Fruit fly (Drosophila melanogaster) whole organism, prepupa: ENCODE measurements around the gene CG42246.

Experiments used
- CG10669 ChIP-seq: fragments of 200-800 bp; sonication (Bioruptor generic); optimal IDR thresholded peaks from 3 replicates; lab custom pipeline; 2018; ENCODE audit warnings: missing biosample characterization, mild to moderate bottlenecking, missing genetic modification characterization, moderate library complexity
- CG11294 ChIP-seq: fragments of 200-800 bp; sonication (Bioruptor generic); IDR thresholded peaks from 2 replicates; pipeline ENCODE4 v1.3.6; 2022; ENCODE audit warnings: missing biosample characterization, missing genetic modification characterization
- CG11762 ChIP-seq: fragments of 200-800 bp; sonication (Bioruptor generic); optimal IDR thresholded peaks from 3 replicates; lab custom pipeline; 2016; ENCODE audit warnings: missing biosample characterization, missing genetic modification characterization; ENCODE audit not compliant: insufficient read depth
- CG11902 ChIP-seq: fragments of 200-800 bp; sonication (Bioruptor generic); optimal IDR thresholded peaks from 3 replicates; lab custom pipeline; 2016; ENCODE audit warnings: missing biosample characterization, missing genetic modification characterization
- CG1621 ChIP-seq: fragments of 200-800 bp; sonication (Bioruptor generic); optimal IDR thresholded peaks from 3 replicates; lab custom pipeline; 2018; ENCODE audit warnings: missing biosample characterization, mild to moderate bottlenecking, missing genetic modification characterization
- CG16779 ChIP-seq: fragments of 200-800 bp; sonication (Bioruptor generic); optimal IDR thresholded peaks from 3 replicates; lab custom pipeline; 2017; ENCODE audit warnings: missing biosample characterization, mild to moderate bottlenecking, missing genetic modification characterization
- CG3032 ChIP-seq: fragments of 200-800 bp; optimal IDR thresholded peaks from 2 replicates; lab custom pipeline; 2019; ENCODE audit warnings: missing biosample characterization, mild to moderate bottlenecking, missing genetic modification characterization, moderate library complexity
- CG31627 ChIP-seq: fragments of 200-800 bp; sonication (Bioruptor generic); optimal IDR thresholded peaks from 3 replicates; lab custom pipeline; 2016; ENCODE audit warnings: missing biosample characterization, missing genetic modification characterization
- CG3919 ChIP-seq: fragments of 200-800 bp; sonication (Bioruptor generic); optimal IDR thresholded peaks from 3 replicates; lab custom pipeline; 2016; ENCODE audit warnings: missing biosample characterization, missing genetic modification characterization
- CG4318 ChIP-seq: fragments of 200-800 bp; sonication (Bioruptor generic); optimal IDR thresholded peaks from 3 replicates; lab custom pipeline; 2017; ENCODE audit warnings: missing biosample characterization, mild to moderate bottlenecking, missing genetic modification characterization
- CG6163 ChIP-seq: fragments of 200-800 bp; sonication (Bioruptor generic); IDR thresholded peaks from 3 replicates; pipeline ENCODE4 v1.3.6; 2022; ENCODE audit warnings: missing biosample characterization, missing genetic modification characterization
- CG6276 ChIP-seq: fragments of 200-800 bp; sonication (Bioruptor generic); optimal IDR thresholded peaks from 2 replicates; lab custom pipeline; 2017; ENCODE audit warnings: missing biosample characterization, mild to moderate bottlenecking, missing genetic modification characterization
- CG6792 ChIP-seq: fragments of 200-800 bp; sonication (Bioruptor generic); optimal IDR thresholded peaks from 3 replicates; lab custom pipeline; 2016; ENCODE audit warnings: missing biosample characterization, missing genetic modification characterization
- CG6808 ChIP-seq: fragments of 200-800 bp; sonication (Bioruptor generic); optimal IDR thresholded peaks from 3 replicates; lab custom pipeline; 2017; ENCODE audit warnings: missing biosample characterization, missing genetic modification characterization, mild to moderate bottlenecking, moderate library complexity, missing genetic modification reagents
- CG8119 ChIP-seq: fragments of 200-800 bp; sonication (Bioruptor generic); IDR thresholded peaks from 3 replicates; pipeline ENCODE4 v1.3.6; 2022; ENCODE audit warnings: missing biosample characterization, missing genetic modification characterization
- CG8319 ChIP-seq: fragments of 200-800 bp; sonication (Bioruptor generic); optimal IDR thresholded peaks from 3 replicates; lab custom pipeline; 2016; ENCODE audit warnings: missing biosample characterization, missing genetic modification characterization
- CG8632 ChIP-seq: fragments of 200-800 bp; sonication (Bioruptor generic); optimal IDR thresholded peaks from 3 replicates; lab custom pipeline; 2016; ENCODE audit warnings: missing biosample characterization, missing genetic modification characterization
- CG9139 ChIP-seq: fragments of 200-800 bp; sonication (Bioruptor generic); optimal IDR thresholded peaks from 3 replicates; lab custom pipeline; 2017; ENCODE audit warnings: missing biosample characterization, mild to moderate bottlenecking, missing genetic modification characterization
- Eip75B ChIP-seq: fragments of 200-800 bp; sonication (Bioruptor generic); optimal IDR thresholded peaks from 3 replicates; lab custom pipeline; 2016; ENCODE audit warnings: missing biosample characterization, missing genetic modification characterization
- Eip78C ChIP-seq: fragments of 200-800 bp; sonication (Bioruptor generic); peaks from one replicate; lab custom pipeline; 2016; ENCODE audit warnings: missing biosample characterization, missing genetic modification characterization
- Ets21C ChIP-seq: fragments of 200-800 bp; sonication (Bioruptor generic); optimal IDR thresholded peaks from 3 replicates; lab custom pipeline; 2016; ENCODE audit warnings: missing biosample characterization, missing genetic modification characterization
- Ets96B ChIP-seq: fragments of 200-800 bp; optimal IDR thresholded peaks from 2 replicates; lab custom pipeline; 2019; ENCODE audit warnings: missing biosample characterization, mild to moderate bottlenecking, missing genetic modification characterization, moderate library complexity
- Gug ChIP-seq: fragments of 200-800 bp; sonication (Bioruptor generic); IDR thresholded peaks from 2 replicates; pipeline ENCODE4 v1.3.6; 2022; ENCODE audit warnings: missing biosample characterization, missing genetic modification characterization
- Hr38 ChIP-seq: sonication (Bioruptor generic); optimal IDR thresholded peaks from 2 replicates; lab custom pipeline; 2016; ENCODE audit warnings: missing biosample characterization, missing genetic modification characterization
- Hr39 ChIP-seq: fragments of 200-800 bp; sonication (Bioruptor generic); optimal IDR thresholded peaks from 2 replicates; lab custom pipeline; 2016; ENCODE audit warnings: missing biosample characterization, missing genetic modification characterization
- Hr4 ChIP-seq: fragments of 200-800 bp; sonication (Bioruptor generic); optimal IDR thresholded peaks from 3 replicates; lab custom pipeline; 2016; ENCODE audit warnings: missing biosample characterization, missing genetic modification characterization
- Lpt ChIP-seq: fragments of 200-800 bp; sonication (Bioruptor generic); optimal IDR thresholded peaks from 3 replicates; lab custom pipeline; 2016; ENCODE audit warnings: missing biosample characterization, missing genetic modification characterization
- Met ChIP-seq: fragments of 200-800 bp; sonication (Bioruptor generic); optimal IDR thresholded peaks from 3 replicates; lab custom pipeline; 2016; ENCODE audit warnings: missing biosample characterization, missing genetic modification characterization
- OdsH ChIP-seq: fragments of 200-800 bp; sonication (Bioruptor generic); optimal IDR thresholded peaks from 3 replicates; lab custom pipeline; 2016; ENCODE audit warnings: missing biosample characterization, missing genetic modification characterization
- Smox ChIP-seq: fragments of 200-800 bp; sonication (Bioruptor generic); optimal IDR thresholded peaks from 3 replicates; lab custom pipeline; 2016; ENCODE audit warnings: missing biosample characterization, missing genetic modification characterization
- Sox102F ChIP-seq: fragments of 200-800 bp; sonication (Bioruptor generic); optimal IDR thresholded peaks from 2 replicates; lab custom pipeline; 2016; ENCODE audit warnings: missing biosample characterization, mild to moderate bottlenecking, missing genetic modification characterization
- Sox14 ChIP-seq: fragments of 200-800 bp; sonication (Bioruptor generic); optimal IDR thresholded peaks from 3 replicates; lab custom pipeline; 2016; ENCODE audit warnings: missing biosample characterization, missing genetic modification characterization
- Sox15 ChIP-seq: fragments of 200-800 bp; sonication (Bioruptor generic); optimal IDR thresholded peaks from 3 replicates; lab custom pipeline; 2016; ENCODE audit warnings: missing biosample characterization, missing genetic modification characterization
- cyc ChIP-seq: fragments of 200-800 bp; sonication (Bioruptor generic); optimal IDR thresholded peaks from 3 replicates; lab custom pipeline; 2016; ENCODE audit warnings: missing biosample characterization, missing genetic modification characterization
- dac ChIP-seq: fragments of 200-800 bp; sonication (Bioruptor generic); optimal IDR thresholded peaks from 2 replicates; lab custom pipeline; 2017; ENCODE audit warnings: missing biosample characterization, mild to moderate bottlenecking, missing genetic modification characterization
- dsx ChIP-seq: fragments of 200-800 bp; optimal IDR thresholded peaks from 3 replicates; lab custom pipeline; 2019; ENCODE audit warnings: missing biosample characterization, mild to moderate bottlenecking, missing genetic modification characterization, moderate library complexity; ENCODE audit not compliant: poor library complexity, severe bottlenecking
- eg ChIP-seq: fragments of 200-800 bp; sonication (Bioruptor generic); IDR thresholded peaks from 3 replicates; pipeline ENCODE4 v1.3.6; 2022; ENCODE audit warnings: missing biosample characterization, missing genetic modification characterization
- esn ChIP-seq: fragments of 200-800 bp; sonication (Bioruptor generic); optimal IDR thresholded peaks from 2 replicates; lab custom pipeline; 2016; ENCODE audit warnings: missing biosample characterization, mild to moderate bottlenecking, missing genetic modification characterization, moderate library complexity
- fd59A ChIP-seq: fragments of 200-800 bp; sonication (Bioruptor generic); optimal IDR thresholded peaks from 2 replicates; lab custom pipeline; 2017; ENCODE audit warnings: missing biosample characterization, mild to moderate bottlenecking, missing genetic modification characterization, missing genetic modification reagents
- fd85E ChIP-seq: fragments of 200-800 bp; sonication (Bioruptor generic); optimal IDR thresholded peaks from 3 replicates; lab custom pipeline; 2016; ENCODE audit warnings: missing biosample characterization, missing genetic modification characterization
- lz ChIP-seq: fragments of 200-800 bp; sonication (Bioruptor generic); optimal IDR thresholded peaks from 3 replicates; lab custom pipeline; 2016; ENCODE audit warnings: missing biosample characterization, missing genetic modification characterization
- net ChIP-seq: fragments of 200-800 bp; sonication (Bioruptor generic); optimal IDR thresholded peaks from 3 replicates; lab custom pipeline; 2016; ENCODE audit warnings: missing biosample characterization, missing genetic modification characterization
- pdm3 ChIP-seq: fragments of 200-800 bp; sonication (Bioruptor generic); optimal IDR thresholded peaks from 3 replicates; lab custom pipeline; 2016; ENCODE audit warnings: missing biosample characterization, missing genetic modification characterization
- salr ChIP-seq, 2 experiments: fragments of 200-800 bp; sonication (Bioruptor generic); optimal IDR thresholded peaks; 3 replicates each; lab custom pipeline; 2016 to 2018; ENCODE audit warnings: missing biosample characterization in 2 of 2, missing genetic modification characterization in 2 of 2, mild to moderate bottlenecking in 1 of 2
- spab ChIP-seq: fragments of 200-800 bp; sonication (Bioruptor generic); optimal IDR thresholded peaks from 2 replicates; lab custom pipeline; 2017; ENCODE audit warnings: missing biosample characterization, mild to moderate bottlenecking, missing genetic modification characterization, missing genetic modification reagents
- ss ChIP-seq, 2 experiments: fragments of 200-800 bp; sonication (Bioruptor generic); optimal IDR thresholded peaks; 2 replicates in 1 of 2; 3 replicates in 1 of 2; lab custom pipeline; 2017 to 2018; ENCODE audit warnings: mild to moderate bottlenecking in 2 of 2, missing biosample characterization in 2 of 2, missing genetic modification characterization in 2 of 2, moderate library complexity in 1 of 2
- svp ChIP-seq: fragments of 200-800 bp; sonication (Bioruptor generic); peaks from one replicate; lab custom pipeline; 2016; ENCODE audit warnings: missing biosample characterization, missing genetic modification characterization
- topi ChIP-seq: fragments of 200-800 bp; sonication (Bioruptor generic); optimal IDR thresholded peaks from 3 replicates; lab custom pipeline; 2016; ENCODE audit warnings: missing biosample characterization, missing genetic modification characterization
- vri ChIP-seq: fragments of 200-800 bp; sonication (Bioruptor generic); optimal IDR thresholded peaks from 3 replicates; lab custom pipeline; 2016; ENCODE audit warnings: missing biosample characterization, mild to moderate bottlenecking, missing genetic modification characterization

The CG42246 gene

DNA sequence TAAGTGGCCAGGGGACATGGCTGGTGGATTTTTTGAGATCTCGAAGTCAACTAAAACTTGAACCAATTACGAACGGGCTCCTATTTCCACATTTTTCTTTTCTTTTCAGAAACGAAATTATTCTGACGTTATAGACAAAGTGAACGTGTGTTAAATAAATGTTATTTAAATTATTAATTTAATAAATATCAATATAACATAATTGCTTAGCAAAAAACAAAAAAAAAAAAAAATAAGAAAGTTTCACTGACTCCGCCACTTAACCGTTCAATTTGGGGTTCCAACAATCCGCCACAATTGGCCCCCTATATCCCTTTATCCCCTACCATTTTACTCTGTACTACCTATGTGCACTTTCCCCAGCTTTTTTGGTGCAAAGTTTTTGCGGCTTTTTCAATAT lies 28.8 kb downstream of the CG42246 start, which contains the start of gene CG42781:
Gene CG42781, minus strand, starts transcription at position 101 of the 400 bp plus-strand sequence.
- TF ChIP-seq pdm3 (GFP tag; lab: Kevin White, UChicago): no peak
- no peak for TF ChIP-seq svp (GFP tag; lab: Kevin White, UChicago)
- TF ChIP-seq fd59A (GFP tag; lab: Kevin White, UChicago): no peak
- TF ChIP-seq Gug (GFP tag; lab: Robert Waterston, UW): no peak
- no peak for TF ChIP-seq net (GFP tag; lab: Kevin White, UChicago)
- no peak for TF ChIP-seq Hr39 (GFP tag; lab: Kevin White, UChicago)
- no peak for TF ChIP-seq eg (GFP tag; lab: Robert Waterston, UW)
- no peak for TF ChIP-seq Ets21C (GFP tag; lab: Kevin White, UChicago)
- no peak for TF ChIP-seq CG4318 (GFP tag; lab: Kevin White, UChicago)
- no peak for TF ChIP-seq CG9139
- TF ChIP-seq cyc: no peak

DNA sequence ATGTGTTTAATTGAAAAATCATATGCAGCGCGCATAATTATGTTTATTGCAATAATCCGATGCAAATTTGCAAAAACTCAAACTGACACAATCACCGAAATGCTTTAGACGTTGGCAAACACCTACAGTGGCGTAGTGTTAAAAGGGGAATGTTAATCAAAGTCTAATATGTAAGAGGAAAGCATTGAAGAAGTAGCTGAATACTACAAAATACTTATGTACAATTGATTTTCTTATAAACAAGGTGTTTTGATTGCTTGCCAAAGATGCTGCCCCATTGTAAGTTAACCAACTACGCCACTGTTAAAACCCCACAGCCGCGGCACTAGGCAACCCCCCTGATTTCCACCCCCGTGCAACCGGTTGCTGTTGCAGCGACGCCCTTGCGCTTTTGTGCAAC lies 32.1 kb downstream of the CG42246 start:
- TF ChIP-seq CG8319 (no peak), CG6163 (GFP tag; lab: Robert Waterston, UW) (0 out of 3 replicates have a peak, but pooled peaks have one; percentile 11), dsx (GFP tag; lab: Kevin White, UChicago) (peak; percentile 16), CG6808 (GFP tag; lab: Kevin White, UChicago) (peak; percentile 33), CG1621 (tag; lab: Kevin White, UChicago) (no peak), Ets96B (tag; lab: Kevin White, UChicago) (peak; percentile 13), CG11294 (GFP tag; lab: Robert Waterston, UW) (no peak), ss (GFP tag; optimal IDR thresholded peaks at IDR 0.05; lab: Kevin White, UChicago) (peak in 1 of 2 experiments; percentile 42), Smox (peak; percentile 34), CG16779 (no peak), CG9139 (no peak), CG11762 (GFP tag; lab: Kevin White, UChicago) (no peak), CG6276 (GFP tag; lab: Kevin White, UChicago) (no peak), Hr38 (GFP tag; lab: Kevin White, UChicago) (no peak), Eip78C (peak; percentile 74), spab (GFP tag; lab: Kevin White, UChicago) (no peak), pdm3 (GFP tag; lab: Kevin White, UChicago) (peak; percentile 16), CG31627 (peak; percentile 34), CG4318 (GFP tag; lab: Kevin White, UChicago) (no peak), Hr4 (GFP tag; lab: Kevin White, UChicago) (no peak), CG8632 (no peak), Gug (GFP tag; lab: Robert Waterston, UW) (no peak), vri (GFP tag; lab: Kevin White, UChicago) (no peak), CG11902 (GFP tag; lab: Kevin White, UChicago) (peak; percentile 5), CG3919 (GFP tag; lab: Kevin White, UChicago) (peak; percentile 36), Met (GFP tag; lab: Kevin White, UChicago) (peak; percentile 3), CG8119 (GFP tag; lab: Robert Waterston, UW) (no peak), CG10669 (GFP tag; lab: Kevin White, UChicago) (peak; percentile 23), fd85E (GFP tag; lab: Kevin White, UChicago) (no peak), Sox102F (GFP tag; lab: Kevin White, UChicago) (peak; percentile 37), topi (GFP tag; lab: Kevin White, UChicago) (peak; percentile 21), salr (GFP tag; optimal IDR thresholded peaks at IDR 0.05; lab: Kevin White, UChicago) (peak in 1 of 2 experiments; percentile 5), svp (GFP tag; lab: Kevin White, UChicago) (peak; percentile 60), net (GFP tag; lab: Kevin White, UChicago) (no peak), Sox14 (peak; percentile 10), esn (GFP tag; lab: Kevin White, UChicago) (no peak), Eip75B (GFP tag; lab: Kevin White, UChicago) (peak; percentile 21), CG6792 (GFP tag; lab: Kevin White, UChicago) (peak; percentile 37), CG3032 (tag; lab: Kevin White, UChicago) (peak; percentile 37), Ets21C (GFP tag; lab: Kevin White, UChicago) (peak; percentile 6), lz (peak; percentile 25), OdsH (GFP tag; lab: Kevin White, UChicago) (peak; percentile 32), cyc (peak; percentile 36), Lpt (no peak), dac (no peak), Sox15 (no peak)
